Fruit fly (Drosophila melanogaster): ENCODE data around the gene Dd.
A peak's percentile ranks its signal among the peaks of the same experiment; 100 is the strongest.

The Dd gene

dm6 chrX:21349800-21350309 is 26.0 kb upstream of the Dd start, which contains the start of the genes peng and sol (continued):
- TF ChIP-seq CG6683 (GFP tag; optimal IDR thresholded peaks at IDR 0.05) (peak; percentile 36), Hey (tag; optimal IDR thresholded peaks at IDR 0.05) (no peak), org-1 (GFP tag; optimal IDR thresholded peaks at IDR 0.05) (peak; percentile 59), sens-2 (GFP tag; IDR thresholded peaks at IDR 0.05) (0 out of 2 replicates have a peak, but pooled peaks have one; percentile 4), phol (tag; optimal IDR thresholded peaks at IDR 0.05) (peak; percentile 77), CG14965 (GFP tag; optimal IDR thresholded peaks at IDR 0.05; ENCODE audit: borderline replicate concordance) (no peak), CG9437 (GFP tag; optimal IDR thresholded peaks at IDR 0.05) (peak; percentile 60), CG1233 (GFP tag; optimal IDR thresholded peaks at IDR 0.05) (peak; percentile 49), ham (GFP tag; IDR thresholded peaks at IDR 0.05) (no peak), Taf1 (GFP tag; IDR thresholded peaks at IDR 0.05) (no peak), Rx (GFP tag; IDR thresholded peaks at IDR 0.05) (peak; percentile 22; the same call in 1 of the 2 replicates), pum (GFP tag; optimal IDR thresholded peaks at IDR 0.05) (peak; percentile 78), dimm (GFP tag; IDR thresholded peaks at IDR 0.05) (no peak), Kr (GFP tag; optimal IDR thresholded peaks at IDR 0.05) (no peak), tx (GFP tag; optimal IDR thresholded peaks at IDR 0.05) (peak; percentile 65), ranshi (GFP tag; IDR thresholded peaks at IDR 0.05) (peak; percentile 57; the same call in 1 of the 2 replicates), CG7786 (GFP tag; optimal IDR thresholded peaks at IDR 0.05) (peak; percentile 72), ems (GFP tag; optimal IDR thresholded peaks at IDR 0.05) (peak; percentile 44), sens (GFP tag) (peak; percentile 96), jing (GFP tag; optimal IDR thresholded peaks at IDR 0.05) (no peak), nom (GFP tag; optimal IDR thresholded peaks at IDR 0.05) (peak; percentile 18), ci (GFP tag; IDR thresholded peaks at IDR 0.05) (peak; percentile 51; the same call in 1 of the 3 replicates), BEAF-32 (GFP tag; optimal IDR thresholded peaks at IDR 0.05) (peak; percentile 44), dmrt11E (tag; optimal IDR thresholded peaks at IDR 0.05) (peak; percentile 68), bcd (GFP tag; optimal IDR thresholded peaks at IDR 0.05) (peak; percentile 70), rib (GFP tag; IDR thresholded peaks at IDR 0.05) (peak; percentile 42; the same call in 1 of the 2 replicates), CG9609 (GFP tag; optimal IDR thresholded peaks at IDR 0.05) (peak; percentile 57), CG6765 (GFP tag; optimal IDR thresholded peaks at IDR 0.05) (peak; percentile 19), CG13424 (tag; optimal IDR thresholded peaks at IDR 0.05) (peak; percentile 74), CG14050 (GFP tag; IDR thresholded peaks at IDR 0.05) (peak; percentile 59; the same call in 2 of the 3 replicates), CG8765 (GFP tag; IDR thresholded peaks at IDR 0.05) (no peak; the same call in 1 of the 2 replicates), Fer1 (GFP tag; optimal IDR thresholded peaks at IDR 0.05) (peak; percentile 72), lov (optimal IDR thresholded peaks at IDR 0.05) (no peak), lov (GFP tag; IDR thresholded peaks at IDR 0.05) (peak; percentile 49; the same call in 1 of the 3 replicates), eve (GFP tag; optimal IDR thresholded peaks at IDR 0.05) (no peak), pnt (GFP tag; optimal IDR thresholded peaks at IDR 0.05) (peak; percentile 59), NC2α (GFP tag; optimal IDR thresholded peaks at IDR 0.05) (no peak), gt (GFP tag; IDR thresholded peaks at IDR 0.05) (no peak; the same call in 1 of the 2 replicates), trem (tag; optimal IDR thresholded peaks at IDR 0.05) (peak; percentile 56), sna (GFP tag; IDR thresholded peaks at IDR 0.05; ENCODE audit: partially characterized antibody) (no peak), Lhr (GFP tag; optimal IDR thresholded peaks at IDR 0.05) (peak; percentile 80), ATbp (GFP tag; optimal IDR thresholded peaks at IDR 0.05) (no peak), shn (GFP tag; optimal IDR thresholded peaks at IDR 0.05) (peak; percentile 71), ato (GFP tag; IDR thresholded peaks at IDR 0.05; ENCODE audit: partially characterized antibody) (no peak), tin (GFP tag; optimal IDR thresholded peaks at IDR 0.05) (peak; percentile 59), bigmax (GFP tag; optimal IDR thresholded peaks at IDR 0.05) (no peak), Chrac-16 (GFP tag; optimal IDR thresholded peaks at IDR 0.05) (peak; percentile 80), CG34224 (GFP tag; IDR thresholded peaks at IDR 0.05; ENCODE audit: partially characterized antibody) (no peak), CG8281 (tag; optimal IDR thresholded peaks at IDR 0.05) (peak; percentile 38), chn (GFP tag; optimal IDR thresholded peaks at IDR 0.05) (peak; percentile 80), CkIIα-i1 (GFP tag; IDR thresholded peaks at IDR 0.05) (no peak)

All from whole organism, embryonic.